ENCODE assay signal across 2 fruit fly cellular contexts in the genomic region with DNA sequence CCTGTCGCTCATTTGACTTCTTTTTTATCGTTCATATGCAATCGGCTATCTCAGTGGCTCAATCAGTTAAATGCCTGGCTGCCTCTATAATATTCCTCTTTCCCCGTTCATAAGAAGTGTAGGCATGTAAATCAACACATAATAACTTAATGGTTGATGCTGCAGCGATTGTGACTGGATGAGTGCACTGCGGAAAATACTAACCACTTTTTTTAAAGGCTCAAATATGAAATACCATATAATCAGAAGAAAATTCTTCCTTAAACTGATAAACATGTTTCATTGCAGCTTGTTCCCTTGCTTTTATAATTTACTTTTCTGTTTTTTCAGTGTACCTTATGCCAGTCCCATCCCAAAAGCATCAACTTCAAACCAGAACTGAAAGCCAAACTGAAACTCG.
TF ChIP-seq lines count a peak whose summit lies in the region.

No protein-coding gene starts in this region.

TF ChIP-seq in whole organism, embryonic, 481 proteins besides CTCF, POLR2A, EP300 and RAD21 (continued from another document and continues in another):
- TF ChIP-seq pnt (GFP tag; optimal IDR thresholded peaks at IDR 0.05; lab: Kevin White, UChicago) (peak; percentile 19), sc (optimal IDR thresholded peaks at IDR 0.05; lab: Kevin White, UChicago) (no peak), sc (GFP tag; optimal IDR thresholded peaks at IDR 0.05; lab: Kevin White, UChicago) (peak; percentile 11), ken (GFP tag; IDR thresholded peaks at IDR 0.05; lab: Robert Waterston, UW) (0 out of 3 replicates have a peak, but pooled peaks have one; percentile 27), CG17328 (GFP tag; IDR thresholded peaks at IDR 0.05; lab: Robert Waterston, UW) (peak; percentile 69), btn (GFP tag; optimal IDR thresholded peaks at IDR 0.05; lab: Kevin White, UChicago) (no peak), pum (GFP tag; optimal IDR thresholded peaks at IDR 0.05; lab: Kevin White, UChicago) (peak; percentile 3), CG15479 (GFP tag; optimal IDR thresholded peaks at IDR 0.05; lab: Kevin White, UChicago) (no peak), Nf-YA (GFP tag; IDR thresholded peaks at IDR 0.05; lab: Robert Waterston, UW) (0 out of 2 replicates have a peak, but pooled peaks have one; percentile 30), az2 (GFP tag; optimal IDR thresholded peaks at IDR 0.05; lab: Kevin White, UChicago) (peak; percentile 34), Hmx (GFP tag; optimal IDR thresholded peaks at IDR 0.05; lab: Kevin White, UChicago) (no peak), Neu2 (GFP tag; optimal IDR thresholded peaks at IDR 0.05; lab: Kevin White, UChicago; ENCODE audit: borderline replicate concordance) (no peak), CG3847 (GFP tag; IDR thresholded peaks at IDR 0.05; lab: Robert Waterston, UW) (no peak), pho (GFP tag; optimal IDR thresholded peaks at IDR 0.05; lab: Kevin White, UChicago) (no peak), Chrac-16 (GFP tag; optimal IDR thresholded peaks at IDR 0.05; lab: Kevin White, UChicago) (peak; percentile 27), CG9932 (GFP tag; IDR thresholded peaks at IDR 0.05; lab: Robert Waterston, UW) (no peak), CG9727 (GFP tag; optimal IDR thresholded peaks at IDR 0.05; lab: Kevin White, UChicago) (peak; percentile 27), Antp (GFP tag; optimal IDR thresholded peaks at IDR 0.05; lab: Kevin White, UChicago) (peak; percentile 3), wor (GFP tag; IDR thresholded peaks at IDR 0.05; lab: Robert Waterston, UW) (no peak), CG8388 (GFP tag; optimal IDR thresholded peaks at IDR 0.05; lab: Kevin White, UChicago) (peak; percentile 13), CG11093 (GFP tag; IDR thresholded peaks at IDR 0.05; lab: Robert Waterston, UW) (0 out of 3 replicates have a peak, but pooled peaks have one; percentile 22), CG1647 (GFP tag; optimal IDR thresholded peaks at IDR 0.05; lab: Kevin White, UChicago) (no peak), CG13424 (tag; optimal IDR thresholded peaks at IDR 0.05; lab: Kevin White, UChicago) (peak; percentile 4), ttk (GFP tag; IDR thresholded peaks at IDR 0.05; lab: Robert Waterston, UW) (peak; percentile 26; the same call in 1 of the 2 replicates), dpn (GFP tag; optimal IDR thresholded peaks at IDR 0.05; lab: Kevin White, UChicago) (peak in 1 of 2 experiments; percentile 32), Bteb2 (GFP tag; optimal IDR thresholded peaks at IDR 0.05; lab: Kevin White, UChicago) (no peak), Pdp1 (GFP tag; optimal IDR thresholded peaks at IDR 0.05; lab: Kevin White, UChicago) (peak in 1 of 2 experiments; percentile 23), CG13624 (GFP tag; optimal IDR thresholded peaks at IDR 0.05; lab: Kevin White, UChicago) (no peak), mam (GFP tag; optimal IDR thresholded peaks at IDR 0.05; lab: Kevin White, UChicago) (no peak), Dfd (GFP tag; optimal IDR thresholded peaks at IDR 0.05; lab: Kevin White, UChicago) (no peak), sens (GFP tag; lab: Kevin White, UChicago) (peak; percentile 91), Optix (GFP tag; IDR thresholded peaks at IDR 0.05; lab: Robert Waterston, UW) (no peak), tgo (GFP tag; IDR thresholded peaks at IDR 0.05; lab: Robert Waterston, UW) (0 out of 3 replicates have a peak, but pooled peaks have one; percentile 19), bab2 (GFP tag; optimal IDR thresholded peaks at IDR 0.05; lab: Kevin White, UChicago) (no peak), schlank (tag; optimal IDR thresholded peaks at IDR 0.05; lab: Kevin White, UChicago) (no peak), esg (GFP tag; conservative IDR thresholded peaks at IDR 0.05; lab: Robert Waterston, UW) (no peak), D (optimal IDR thresholded peaks at IDR 0.05; lab: Kevin White, UChicago) (no peak), D (GFP tag; optimal IDR thresholded peaks at IDR 0.05; lab: Kevin White, UChicago) (peak; percentile 49), CG31224 (GFP tag; IDR thresholded peaks at IDR 0.05; lab: Robert Waterston, UW) (no peak), Sox102F (GFP tag; optimal IDR thresholded peaks at IDR 0.05; lab: Kevin White, UChicago) (peak; percentile 15), CG11247 (GFP tag; IDR thresholded peaks at IDR 0.05; lab: Robert Waterston, UW) (no peak), CG12104 (GFP tag; optimal IDR thresholded peaks at IDR 0.05; lab: Kevin White, UChicago) (no peak), CG4404 (GFP tag; IDR thresholded peaks at IDR 0.05; lab: Robert Waterston, UW) (0 out of 2 replicates have a peak, but pooled peaks have one; percentile 28), CG16813 (GFP tag; IDR thresholded peaks at IDR 0.05; lab: Robert Waterston, UW; ENCODE audit: partially characterized antibody) (no peak), CG4730 (GFP tag; IDR thresholded peaks at IDR 0.05; lab: Robert Waterston, UW) (no peak), CG11695 (GFP tag; IDR thresholded peaks at IDR 0.05; lab: Robert Waterston, UW) (no peak), ci (GFP tag; IDR thresholded peaks at IDR 0.05; lab: Robert Waterston, UW) (peak; percentile 62; the same call in 2 of the 3 replicates), mirr (GFP tag; optimal IDR thresholded peaks at IDR 0.05; lab: Kevin White, UChicago) (no peak), eyg (GFP tag; optimal IDR thresholded peaks at IDR 0.05; lab: Kevin White, UChicago) (no peak), CG10267 (tag; optimal IDR thresholded peaks at IDR 0.05; lab: Kevin White, UChicago) (peak; percentile 47), nmo (GFP tag; optimal IDR thresholded peaks at IDR 0.05; lab: Kevin White, UChicago) (peak; percentile 54), CG30403 (GFP tag; optimal IDR thresholded peaks at IDR 0.05; lab: Kevin White, UChicago) (peak; percentile 28), D19A (tag; optimal IDR thresholded peaks at IDR 0.05; lab: Kevin White, UChicago) (peak; percentile 33), CG3995 (GFP tag; optimal IDR thresholded peaks at IDR 0.05; lab: Kevin White, UChicago) (no peak), CG17186 (GFP tag; optimal IDR thresholded peaks at IDR 0.05; lab: Kevin White, UChicago) (no peak), Trl (optimal IDR thresholded peaks at IDR 0.05; lab: Kevin White, UChicago) (no peak), Trl (GFP tag; optimal IDR thresholded peaks at IDR 0.05; lab: Kevin White, UChicago) (no peak), CG6689 (GFP tag; IDR thresholded peaks at IDR 0.05; lab: Robert Waterston, UW) (0 out of 2 replicates have a peak, but pooled peaks have one; percentile 39), prd (optimal IDR thresholded peaks at IDR 0.05; lab: Kevin White, UChicago) (no peak), prd (GFP tag; IDR thresholded peaks at IDR 0.05; lab: Robert Waterston, UW) (peak; percentile 67; the same call in 2 of the 3 replicates), Dref (GFP tag; IDR thresholded peaks at IDR 0.05; lab: Robert Waterston, UW) (no peak), CG2712 (tag; optimal IDR thresholded peaks at IDR 0.05; lab: Kevin White, UChicago) (peak; percentile 74), CG2678 (tag; optimal IDR thresholded peaks at IDR 0.05; lab: Kevin White, UChicago) (peak; percentile 29)

TF ChIP-seq in whole organism, prepupa, 60 proteins besides CTCF, POLR2A, EP300 and RAD21 (continued from another document):
- TF ChIP-seq ss (GFP tag; optimal IDR thresholded peaks at IDR 0.05; lab: Kevin White, UChicago) (peak; percentile 9 to 45), pdm3 (GFP tag; optimal IDR thresholded peaks at IDR 0.05; lab: Kevin White, UChicago) (peak; percentile 38), Ets96B (tag; optimal IDR thresholded peaks at IDR 0.05; lab: Kevin White, UChicago) (peak; percentile 53), Eip75B (GFP tag; optimal IDR thresholded peaks at IDR 0.05; lab: Kevin White, UChicago) (peak; percentile 22), CG6792 (GFP tag; optimal IDR thresholded peaks at IDR 0.05; lab: Kevin White, UChicago) (peak; percentile 8), Hr39 (GFP tag; optimal IDR thresholded peaks at IDR 0.05; lab: Kevin White, UChicago) (peak; percentile 35), Blimp-1 (GFP tag; optimal IDR thresholded peaks at IDR 0.05; lab: Kevin White, UChicago) (no peak), CG6854 (GFP tag; optimal IDR thresholded peaks at IDR 0.05; lab: Kevin White, UChicago) (no peak), CG8632 (GFP tag; optimal IDR thresholded peaks at IDR 0.05; lab: Kevin White, UChicago) (no peak), dsx (GFP tag; optimal IDR thresholded peaks at IDR 0.05; lab: Kevin White, UChicago; ENCODE audit: poor library complexity, severe bottlenecking) (peak; percentile 36)
